Worm (Caenorhabditis elegans): ENCODE data around the gene tkr-3.

ce11 chrIV:5136523-5136922 lies 14.6 kb upstream of the tkr-3 start:
- no peak for TF ChIP-seq him-1 (tag; optimal IDR thresholded peaks at IDR 0.05)
- no peak for TF ChIP-seq W03F9.2 (tag; optimal IDR thresholded peaks at IDR 0.05)
